Worm (Caenorhabditis elegans) whole organism, L4/young adult: ENCODE results near the gene T12G3.11.
A peak's percentile ranks its signal among the peaks of the same experiment; 100 is the strongest.

ENCODE experiments used
- W03F9.2 ChIP-seq: fragments of 150-350 bp; optimal IDR thresholded peaks from 2 replicates; lab custom pipeline; 2014; ENCODE audit warnings: missing biosample characterization, missing genetic modification characterization
- dao-5 ChIP-seq: sonication (generic microtip); optimal IDR thresholded peaks from 2 replicates; lab custom pipeline; 2016; ENCODE audit warnings: missing genotype, missing genetic modification characterization, moderate library complexity, missing compliant biosample characterization
- him-1 ChIP-seq: sonication (generic microtip); optimal IDR thresholded peaks from 2 replicates; lab custom pipeline; 2016; ENCODE audit warnings: missing genotype, missing genetic modification reagents, missing genetic modification characterization, missing compliant biosample characterization

The T12G3.11 gene

DNA sequence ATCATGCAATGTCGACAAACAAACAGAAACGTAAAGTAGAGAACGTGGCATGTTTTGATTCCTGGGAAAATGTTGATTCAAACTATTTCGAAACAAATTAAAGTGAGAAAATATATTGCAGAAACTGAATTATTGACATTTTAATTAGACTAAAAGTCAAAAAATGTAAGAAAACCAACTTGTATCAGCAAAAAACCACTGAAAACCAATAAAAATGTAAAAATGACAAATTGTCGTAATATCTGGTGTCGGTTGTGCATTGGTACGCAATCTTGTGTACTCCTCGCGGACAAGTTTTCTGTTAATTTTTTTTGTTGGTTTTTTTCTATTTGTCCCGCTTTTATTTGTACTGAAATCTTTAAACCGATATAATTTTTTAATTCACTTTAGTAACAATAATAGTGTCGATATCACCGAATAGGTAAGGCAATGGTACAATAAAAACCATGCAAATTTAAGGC is at the start of gene T12G3.11:
T12G3.11 (minus strand) TSS at position 51 of the 461 bp plus-strand sequence.
- TF ChIP-seq him-1 (tag; lab: Kevin White, UChicago): no peak
- peak; percentile 58 for TF ChIP-seq W03F9.2 (tag; lab: Kevin White, UChicago)
- TF ChIP-seq dao-5 (tag; lab: Kevin White, UChicago): no peak

DNA sequence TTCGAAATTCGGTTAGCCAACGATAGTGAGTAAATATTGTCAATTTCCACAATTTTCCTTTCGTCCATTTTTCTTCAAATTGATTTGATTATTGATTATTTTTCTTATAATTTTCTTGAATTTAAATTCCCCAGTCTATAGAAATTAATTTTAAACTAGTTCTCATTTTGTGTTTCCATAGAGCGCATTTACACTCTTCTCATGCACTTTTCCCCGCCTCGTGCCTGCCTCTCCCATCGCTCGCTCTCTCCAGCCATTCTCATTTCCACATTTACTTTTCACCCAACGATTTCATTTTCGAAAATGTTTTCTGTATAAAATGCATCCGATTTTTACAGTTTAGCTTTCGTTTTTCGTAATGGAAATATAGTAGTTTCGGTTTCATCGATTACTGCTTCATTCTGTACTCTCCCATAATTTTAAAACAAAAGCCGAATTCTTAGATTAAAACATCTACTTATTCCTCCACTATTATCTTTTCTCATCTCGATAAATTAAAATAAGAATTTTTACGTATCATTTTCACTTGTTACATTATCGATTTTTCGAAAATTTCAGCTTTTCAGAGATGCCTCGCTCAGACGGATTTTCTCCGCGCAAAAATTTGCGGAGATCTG is 49.4 kb upstream of the T12G3.11 start, which contains the start of gene lex-1:
lex-1 (plus strand) TSS at position 567 of the 617 bp plus-strand sequence.
- TF ChIP-seq dao-5 (tag; lab: Kevin White, UChicago) (no peak), W03F9.2 (tag; lab: Kevin White, UChicago) (peak; percentile 8), him-1 (tag; lab: Kevin White, UChicago) (no peak)

ce11 chrIV:12078112-12078812 is 48.7 kb upstream of the T12G3.11 start, which contains the start of gene tmed-1:
Gene tmed-1 (minus strand): TSS chrIV:12078162.
- TF ChIP-seq dao-5 (tag; lab: Kevin White, UChicago) (no peak), W03F9.2 (tag; lab: Kevin White, UChicago) (peak; percentile 49)

- TF ChIP-seq W03F9.2 (tag; lab: Kevin White, UChicago) (no peak), him-1 (tag; lab: Kevin White, UChicago) (no peak), dao-5 (tag; lab: Kevin White, UChicago) (no peak)
Measured at ce11 chrIV:12075497-12075896, 45.9 kb upstream of the T12G3.11 start, which contains the start of gene K08E4.7. Gene K08E4.7 (plus strand): TSS chrIV:12075797.

DNA sequence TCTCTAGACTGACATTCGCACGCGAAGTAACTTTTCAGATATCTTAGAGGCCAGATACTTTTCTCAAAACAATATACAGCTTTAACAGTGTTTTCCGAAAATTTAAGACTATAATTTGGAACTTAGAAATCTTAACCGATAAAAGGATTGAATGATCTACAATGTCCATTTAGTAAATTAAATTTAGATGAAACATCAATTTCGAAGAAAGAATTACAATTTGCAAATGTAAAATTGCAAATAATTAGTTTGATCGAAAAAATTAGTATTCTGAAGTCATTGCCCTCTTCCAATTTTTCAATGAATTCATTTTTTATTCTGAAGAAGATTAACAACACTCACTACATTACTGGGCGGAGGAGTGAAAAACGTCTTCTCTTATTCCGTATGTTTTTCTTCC is 39.0 kb upstream of the T12G3.11 start, which contains the start of gene bath-37:
bath-37 (plus strand) TSS at position 301 of the 400 bp plus-strand sequence.
- TF ChIP-seq dao-5 (tag; lab: Kevin White, UChicago): no peak
- no peak for TF ChIP-seq W03F9.2 (tag; lab: Kevin White, UChicago)
- TF ChIP-seq him-1 (tag; lab: Kevin White, UChicago): no peak

DNA sequence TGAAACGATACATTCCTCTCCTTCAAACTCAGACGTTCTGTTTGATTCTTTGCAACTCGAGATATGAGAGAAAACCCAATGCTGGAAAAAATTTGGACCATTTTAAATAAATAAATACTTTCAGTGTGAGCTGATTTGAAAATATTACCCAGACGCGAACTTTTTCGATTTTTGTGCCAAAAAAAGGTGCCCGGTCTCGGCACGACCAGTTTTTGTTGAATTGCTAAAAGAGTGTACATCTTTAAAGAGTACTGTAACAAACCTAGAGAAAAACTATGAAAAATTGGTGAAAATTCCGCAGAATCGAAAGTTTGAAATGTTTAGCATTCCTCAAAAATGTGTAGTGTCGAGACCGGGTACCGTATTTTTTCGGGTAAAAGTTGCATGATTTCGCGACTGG is 31.7 kb upstream of the T12G3.11 start, which contains the start of gene K08E4.8:
K08E4.8 (minus strand) TSS at position 101 of the 400 bp plus-strand sequence.
- TF ChIP-seq dao-5 (tag; lab: Kevin White, UChicago): no peak

- TF ChIP-seq dao-5 (tag; lab: Kevin White, UChicago) (no peak), him-1 (tag; lab: Kevin White, UChicago) (no peak), W03F9.2 (tag; lab: Kevin White, UChicago) (no peak)
Measured at ce11 chrIV:12057508-12057907, 27.9 kb upstream of the T12G3.11 start, which contains the start of gene K08E4.3. Gene K08E4.3 (plus strand): TSS chrIV:12057742.

DNA sequence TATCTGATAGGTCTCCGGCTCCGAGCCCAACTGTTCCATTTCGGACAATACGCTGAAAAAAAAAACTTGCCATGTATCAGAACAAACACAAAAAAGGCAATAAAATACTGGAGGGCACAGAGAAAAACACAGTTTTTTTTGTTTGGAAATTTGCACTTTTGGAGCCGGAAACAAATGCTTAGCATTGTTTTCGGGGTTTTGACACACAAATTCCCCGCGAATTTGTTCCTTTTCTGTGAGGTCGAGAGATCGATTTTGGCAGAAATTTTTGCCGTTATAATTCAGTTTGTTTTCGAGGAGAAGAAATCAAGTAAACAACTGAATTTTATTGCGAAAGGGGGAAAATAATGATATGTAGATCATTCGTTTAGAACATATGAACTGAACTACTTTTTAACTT is 27.0 kb upstream of the T12G3.11 start, which contains the start of gene K08E4.2:
K08E4.2 (minus strand) TSS at position 54 of the 400 bp plus-strand sequence.
- TF ChIP-seq him-1 (tag; lab: Kevin White, UChicago): no peak
- TF ChIP-seq dao-5 (tag; lab: Kevin White, UChicago): no peak
- no peak for TF ChIP-seq W03F9.2 (tag; lab: Kevin White, UChicago)

DNA sequence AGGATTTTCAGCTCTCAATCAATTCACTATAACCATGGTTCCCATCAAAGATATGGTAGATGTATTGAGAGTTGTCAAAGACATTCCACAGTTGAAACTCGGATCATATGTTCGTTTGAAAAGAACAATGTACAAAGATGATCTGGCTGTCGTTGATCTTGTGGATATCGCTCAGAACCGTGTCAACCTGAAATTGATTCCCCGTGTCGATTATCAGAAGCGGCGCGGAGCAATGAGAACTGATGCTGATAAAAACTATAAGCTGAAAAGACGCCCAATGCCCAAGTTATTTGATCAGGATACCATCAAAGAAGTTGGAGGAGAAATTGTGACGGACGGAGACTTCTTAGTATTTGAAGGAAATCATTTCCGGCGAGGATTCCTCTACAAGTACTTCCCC is 22.9 kb upstream of the T12G3.11 start:
- no peak for TF ChIP-seq him-1 (tag; lab: Kevin White, UChicago)
- TF ChIP-seq W03F9.2 (tag; lab: Kevin White, UChicago): no peak
- TF ChIP-seq dao-5 (tag; lab: Kevin White, UChicago): no peak

DNA sequence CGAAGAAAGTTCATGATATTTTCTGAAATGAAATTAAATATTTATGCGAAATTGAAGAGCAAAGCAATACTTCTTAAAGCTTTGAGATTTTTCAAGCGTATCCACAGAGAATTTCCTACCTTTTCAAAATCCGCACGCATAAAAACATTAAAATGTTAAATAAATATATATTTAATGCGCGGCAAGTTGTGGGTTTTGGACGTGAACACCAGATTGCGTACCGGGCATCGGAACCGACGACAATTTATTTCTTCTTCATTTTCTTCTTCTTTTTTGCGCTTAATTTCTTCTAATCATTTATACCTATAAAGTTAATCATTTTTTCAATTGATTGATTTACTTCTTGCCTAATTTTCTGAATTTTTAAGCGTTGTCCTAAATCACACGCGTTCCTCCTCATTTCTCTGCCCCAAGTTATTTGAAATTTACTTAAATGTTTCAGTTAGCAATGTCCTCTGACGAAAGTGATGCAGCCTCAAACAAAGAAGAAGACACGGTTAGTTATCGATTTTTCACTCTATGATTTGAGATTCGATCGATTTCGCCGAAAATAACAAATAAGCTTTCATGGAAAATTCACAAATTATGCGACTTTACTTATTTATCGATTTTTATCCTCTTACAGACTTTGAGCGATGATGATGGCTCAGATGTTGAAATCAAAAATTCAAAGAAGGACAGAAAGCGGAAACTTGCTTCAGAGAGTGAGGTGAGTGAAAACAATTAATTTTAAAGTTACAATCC is 21.6 kb upstream of the T12G3.11 start, which contains the start of the genes bre-5 and spt-5:
bre-5 (minus strand) TSS at position 167 of the 744 bp plus-strand sequence.
spt-5 (plus strand) TSS at position 443 of the 744 bp plus-strand sequence.
- no peak for TF ChIP-seq him-1 (tag; lab: Kevin White, UChicago)
- peak; percentile 45 for TF ChIP-seq W03F9.2 (tag; lab: Kevin White, UChicago)
- no peak for TF ChIP-seq dao-5 (tag; lab: Kevin White, UChicago)

- TF ChIP-seq W03F9.2 (tag; lab: Kevin White, UChicago): no peak
- no peak for TF ChIP-seq dao-5 (tag; lab: Kevin White, UChicago)
- no peak for TF ChIP-seq him-1 (tag; lab: Kevin White, UChicago)
Measured at ce11 chrIV:12047552-12048347, 18.2 kb upstream of the T12G3.11 start, which contains the start of gene T12G3.4. Gene T12G3.4 (plus strand): TSS chrIV:12048256.
